Fruit fly (Drosophila melanogaster) whole organism, embryonic: Measurements from ENCODE around the gene CG7182.

Experiments
- Aef1 ChIP-seq: fragments of 200-800 bp; sonication (Bioruptor generic); IDR thresholded peaks from 3 replicates; pipeline ENCODE4 v1.3.6; 2022; ENCODE audit warnings: missing biosample characterization, missing genetic modification characterization
- Bgb ChIP-seq: fragments of 200-800 bp; sonication (Bioruptor generic); IDR thresholded peaks from 2 replicates; pipeline ENCODE4 v1.3.6; 2022; ENCODE audit warnings: missing biosample characterization, missing genetic modification characterization; ENCODE audit not compliant: partially characterized antibody
- CG10267 ChIP-seq: fragments of 200-800 bp; sonication (Bioruptor generic); optimal IDR thresholded peaks from 2 replicates; lab custom pipeline; 2018; ENCODE audit warnings: missing biosample characterization, mild to moderate bottlenecking, missing genetic modification characterization, moderate library complexity
- CG10462 ChIP-seq: fragments of 200-800 bp; sonication (Bioruptor generic); optimal IDR thresholded peaks from 2 replicates; lab custom pipeline; 2016; ENCODE audit warnings: missing biosample characterization, missing genetic modification characterization
- CG12071 ChIP-seq: fragments of 200-800 bp; sonication (Bioruptor generic); optimal IDR thresholded peaks from 3 replicates; lab custom pipeline; 2018; ENCODE audit warnings: missing biosample characterization, mild to moderate bottlenecking, missing genetic modification characterization
- CG12391 ChIP-seq: fragments of 200-800 bp; sonication (Bioruptor generic); optimal IDR thresholded peaks from 3 replicates; lab custom pipeline; 2018; ENCODE audit warnings: missing biosample characterization, mild to moderate bottlenecking, missing genetic modification characterization, moderate library complexity
- CG14710 ChIP-seq: fragments of 200-800 bp; sonication (Bioruptor generic); optimal IDR thresholded peaks from 3 replicates; lab custom pipeline; 2019; ENCODE audit warnings: missing biosample characterization, mild to moderate bottlenecking, missing genetic modification characterization, moderate library complexity
- CG14860 ChIP-seq: fragments of 200-800 bp; sonication (Bioruptor generic); IDR thresholded peaks from 3 replicates; pipeline ENCODE4 v1.3.6; 2022; ENCODE audit warnings: missing biosample characterization, missing genetic modification characterization; ENCODE audit not compliant: partially characterized antibody
- CG15479 ChIP-seq: fragments of 200-800 bp; sonication (Bioruptor generic); optimal IDR thresholded peaks from 3 replicates; lab custom pipeline; 2019; ENCODE audit warnings: missing biosample characterization, mild to moderate bottlenecking, missing genetic modification characterization, moderate library complexity
- CG15601 ChIP-seq: fragments of 200-800 bp; sonication (Bioruptor generic); optimal IDR thresholded peaks from 3 replicates; lab custom pipeline; 2019; ENCODE audit warnings: missing biosample characterization, mild to moderate bottlenecking, missing genetic modification characterization, moderate library complexity
- CG16813 ChIP-seq: fragments of 200-800 bp; sonication (Bioruptor generic); IDR thresholded peaks from 3 replicates; pipeline ENCODE4 v1.3.6; 2022; ENCODE audit warnings: missing biosample characterization, missing genetic modification characterization; ENCODE audit not compliant: partially characterized antibody
- CG31441 ChIP-seq: fragments of 200-800 bp; sonication (Bioruptor generic); IDR thresholded peaks from 2 replicates; pipeline ENCODE4 v1.3.6; 2022; ENCODE audit warnings: missing biosample characterization, missing genetic modification characterization
- CG34376 ChIP-seq: fragments of 200-800 bp; sonication (Bioruptor generic); optimal IDR thresholded peaks from 2 replicates; lab custom pipeline; 2018; ENCODE audit warnings: missing biosample characterization, mild to moderate bottlenecking, missing genetic modification characterization
- CG42726 ChIP-seq: fragments of 200-800 bp; sonication (Bioruptor generic); IDR thresholded peaks from 2 replicates; pipeline ENCODE4 v1.3.6; 2022; ENCODE audit warnings: missing biosample characterization, missing genetic modification characterization; ENCODE audit not compliant: partially characterized antibody
- CG7963 ChIP-seq: fragments of 200-800 bp; sonication (Bioruptor generic); IDR thresholded peaks from 3 replicates; pipeline ENCODE4 v1.3.6; 2022; ENCODE audit warnings: missing biosample characterization, missing genetic modification characterization; ENCODE audit not compliant: partially characterized antibody
- Doc3 ChIP-seq: fragments of 200-800 bp; sonication (Bioruptor generic); IDR thresholded peaks from 3 replicates; pipeline ENCODE4 v1.3.6; 2022; ENCODE audit warnings: missing biosample characterization, missing genetic modification characterization; ENCODE audit not compliant: partially characterized antibody
- Dp ChIP-seq: fragments of 200-800 bp; sonication (Bioruptor generic); optimal IDR thresholded peaks from 2 replicates; lab custom pipeline; 2018; ENCODE audit warnings: missing biosample characterization, mild to moderate bottlenecking, missing genetic modification characterization, moderate library complexity
- Ets97D ChIP-seq: fragments of 200-800 bp; sonication (Bioruptor generic); optimal IDR thresholded peaks from 3 replicates; lab custom pipeline; 2016; ENCODE audit warnings: missing biosample characterization, missing genetic modification characterization
- Hr78 ChIP-seq, 2 experiments: fragments of 200-800 bp in 1 of 2; fragments of >200 bp in 1 of 2; sonication (Bioruptor generic) in 1 of 2; optimal IDR thresholded peaks; 2 replicates each; lab custom pipeline; 2017 to 2019; ENCODE audit warnings: missing biosample characterization in 2 of 2, missing genetic modification characterization in 2 of 2, mild to moderate bottlenecking in 1 of 2, moderate library complexity in 1 of 2
- MESR4 ChIP-seq: fragments of 200-800 bp; sonication (Bioruptor generic); optimal IDR thresholded peaks from 2 replicates; lab custom pipeline; 2018; ENCODE audit warnings: missing biosample characterization, mild to moderate bottlenecking, missing genetic modification characterization, moderate library complexity
- Med ChIP-seq: fragments of 200-800 bp; sonication (Bioruptor generic); peaks from one replicate; lab custom pipeline; 2016; ENCODE audit warnings: missing biosample characterization, missing genetic modification characterization, mild to moderate bottlenecking, inconsistent platforms, moderate library complexity
- PHDP ChIP-seq: fragments of 200-800 bp; sonication (Bioruptor generic); optimal IDR thresholded peaks from 3 replicates; lab custom pipeline; 2018; ENCODE audit warnings: missing biosample characterization, mild to moderate bottlenecking, missing genetic modification characterization, moderate library complexity
- Pdp1 ChIP-seq, 2 experiments: fragments of 200-800 bp; sonication (Bioruptor generic); optimal IDR thresholded peaks; 3 replicates each; lab custom pipeline; 2016; ENCODE audit warnings: missing biosample characterization in 2 of 2, missing genetic modification characterization in 2 of 2, mild to moderate bottlenecking in 1 of 2, moderate library complexity in 1 of 2
- Tbp ChIP-seq: fragments of >200 bp; optimal IDR thresholded peaks from 2 replicates; lab custom pipeline; 2018; ENCODE audit warnings: missing biosample characterization, missing genetic modification characterization
- ab ChIP-seq: fragments of 200-800 bp; sonication (Bioruptor generic); optimal IDR thresholded peaks from 2 replicates; lab custom pipeline; 2016; ENCODE audit warnings: missing biosample characterization, missing genetic modification characterization
- amos ChIP-seq: fragments of 200-800 bp; sonication (Bioruptor generic); IDR thresholded peaks from 2 replicates; pipeline ENCODE4 v1.3.6; 2022; ENCODE audit warnings: missing biosample characterization, missing genetic modification characterization; ENCODE audit not compliant: partially characterized antibody
- bbx ChIP-seq: fragments of 200-800 bp; sonication (Bioruptor generic); IDR thresholded peaks from 2 replicates; pipeline ENCODE4 v1.3.6; 2022; ENCODE audit warnings: missing biosample characterization, missing genetic modification characterization; ENCODE audit not compliant: partially characterized antibody
- ci ChIP-seq: fragments of 200-800 bp; sonication (Bioruptor generic); IDR thresholded peaks from 3 replicates; pipeline ENCODE4 v1.3.6; 2022; ENCODE audit warnings: missing biosample characterization, missing genetic modification characterization
- dmrt99B ChIP-seq: fragments of 200-800 bp; sonication (Bioruptor generic); optimal IDR thresholded peaks from 2 replicates; lab custom pipeline; 2018; ENCODE audit warnings: missing biosample characterization, mild to moderate bottlenecking, missing genetic modification characterization, moderate library complexity
- en ChIP-seq: fragments of 200-800 bp; sonication (Bioruptor generic); optimal IDR thresholded peaks from 2 replicates; lab custom pipeline; 2016; ENCODE audit warnings: missing biosample characterization, missing genetic modification characterization
- exex ChIP-seq: fragments of 200-800 bp; sonication (Bioruptor generic); optimal IDR thresholded peaks from 4 replicates; lab custom pipeline; 2018; ENCODE audit warnings: missing biosample characterization, mild to moderate bottlenecking, missing genetic modification characterization, moderate library complexity
- fd102C ChIP-seq: fragments of 200-800 bp; sonication (Bioruptor generic); optimal IDR thresholded peaks from 2 replicates; lab custom pipeline; 2018; ENCODE audit warnings: missing biosample characterization, mild to moderate bottlenecking, missing genetic modification characterization, moderate library complexity
- grn ChIP-seq: fragments of 200-800 bp; sonication (Bioruptor generic); optimal IDR thresholded peaks from 3 replicates; lab custom pipeline; 2017; ENCODE audit warnings: missing biosample characterization, missing genetic modification characterization
- gsb-n ChIP-seq: fragments of 200-800 bp; sonication (Bioruptor generic); optimal IDR thresholded peaks from 3 replicates; lab custom pipeline; 2018; ENCODE audit warnings: missing biosample characterization, mild to moderate bottlenecking, missing genetic modification characterization
- lab ChIP-seq: fragments of 200-800 bp; sonication (Bioruptor generic); optimal IDR thresholded peaks from 3 replicates; lab custom pipeline; 2017; ENCODE audit warnings: missing biosample characterization, missing genetic modification characterization, mild to moderate bottlenecking, moderate library complexity, missing genetic modification reagents
- oc ChIP-seq: fragments of 200-800 bp; sonication (Bioruptor generic); optimal IDR thresholded peaks from 2 replicates; lab custom pipeline; 2018; ENCODE audit warnings: missing biosample characterization, mild to moderate bottlenecking, missing genetic modification characterization, moderate library complexity
- salm ChIP-seq: fragments of 200-800 bp; sonication (Bioruptor generic); optimal IDR thresholded peaks from 2 replicates; lab custom pipeline; 2018; ENCODE audit warnings: missing biosample characterization, mild to moderate bottlenecking, missing genetic modification characterization
- sob ChIP-seq: fragments of 200-800 bp; sonication (Bioruptor generic); IDR thresholded peaks from 2 replicates; pipeline ENCODE4 v1.3.6; 2022; ENCODE audit warnings: missing biosample characterization, missing genetic modification characterization
- sug ChIP-seq: fragments of 200-800 bp; optimal IDR thresholded peaks from 2 replicates; lab custom pipeline; 2019; ENCODE audit warnings: missing biosample characterization, mild to moderate bottlenecking, missing genetic modification characterization, moderate library complexity
- tll ChIP-seq, 2 experiments: fragments of 200-800 bp in 1 of 2; fragments of >200 bp in 1 of 2; sonication (Bioruptor generic) in 1 of 2; optimal IDR thresholded peaks; 2 replicates each; lab custom pipeline; 2017 to 2019; ENCODE audit warnings: missing biosample characterization in 2 of 2, missing genetic modification characterization in 2 of 2, mild to moderate bottlenecking in 1 of 2, moderate library complexity in 1 of 2
- vnd ChIP-seq: fragments of 200-800 bp; sonication (Bioruptor generic); IDR thresholded peaks from 3 replicates; pipeline ENCODE4 v1.3.6; 2022; ENCODE audit warnings: missing biosample characterization, missing genetic modification characterization; ENCODE audit not compliant: partially characterized antibody
- zen ChIP-seq: fragments of 200-800 bp; sonication (Bioruptor generic); optimal IDR thresholded peaks from 3 replicates; lab custom pipeline; 2018; ENCODE audit warnings: missing biosample characterization, mild to moderate bottlenecking, missing genetic modification characterization, moderate library complexity
- zen2 ChIP-seq: fragments of 200-800 bp; sonication (Bioruptor generic); IDR thresholded peaks from 3 replicates; pipeline ENCODE4 v1.3.6; 2022; ENCODE audit warnings: missing biosample characterization, missing genetic modification characterization; ENCODE audit not compliant: partially characterized antibody

CG7182 gene

DNA sequence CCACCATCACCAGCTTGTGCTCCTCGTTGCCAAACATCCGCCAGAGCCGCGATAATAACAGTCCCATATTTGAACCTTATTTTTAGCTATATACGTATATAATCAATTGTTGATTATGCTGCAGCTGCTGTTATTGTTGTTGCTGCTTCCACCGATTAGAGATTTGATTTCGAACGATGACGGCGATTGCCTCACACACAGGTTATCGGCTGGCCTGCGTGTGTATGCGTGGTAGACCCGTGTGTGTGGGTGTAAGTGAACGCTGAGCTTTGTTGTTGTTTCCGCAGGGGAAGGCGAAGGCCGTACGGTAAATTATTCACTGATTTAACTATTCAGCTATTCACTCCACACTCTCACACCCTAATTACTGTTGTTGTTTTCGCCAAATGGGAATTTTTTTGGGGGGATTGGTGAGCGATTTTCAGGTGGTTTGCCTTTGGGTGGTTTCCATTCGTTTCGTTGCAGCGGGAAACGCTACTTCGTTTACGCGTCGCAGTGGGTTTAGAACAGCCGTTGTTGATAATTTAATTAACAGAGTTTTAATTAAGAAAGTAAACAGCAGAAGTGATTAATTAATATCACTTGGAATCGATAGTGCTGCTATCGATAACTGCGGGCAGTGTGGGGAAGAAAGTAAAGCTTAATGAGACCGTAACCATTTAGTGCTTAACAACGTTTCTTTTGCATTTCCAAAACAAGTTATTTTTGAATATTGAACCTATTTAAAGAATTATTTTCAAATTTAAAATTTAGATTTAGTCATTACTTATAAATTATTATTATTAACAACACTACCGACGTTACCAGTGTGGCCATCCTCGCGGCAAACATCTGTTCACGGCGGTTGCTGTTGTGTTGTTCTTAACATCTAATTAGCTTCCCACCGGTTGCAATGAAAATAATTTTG, 46.7 kb downstream of the CG7182 start, which contains the start of the genes Arl5 and CG13671 (continued):
- TF ChIP-seq oc (tag; lab: Kevin White, UChicago) (no peak), salm (peak; percentile 25)

dm6 chr3L:8297488-8297887, 48.7 kb downstream of the CG7182 start:
- peak; percentile 52 for TF ChIP-seq sug (tag; lab: Kevin White, UChicago)
- no peak for TF ChIP-seq CG31441
- peak in 1 of 2 experiments; percentile 1 for TF ChIP-seq Pdp1 (GFP tag; optimal IDR thresholded peaks at IDR 0.05; lab: Kevin White, UChicago)
- TF ChIP-seq tll (GFP tag; optimal IDR thresholded peaks at IDR 0.05; lab: Kevin White, UChicago): no peak
- TF ChIP-seq grn: peak; percentile 7
- peak; percentile 63 for TF ChIP-seq CG15479
- TF ChIP-seq lab (GFP tag; lab: Kevin White, UChicago): peak; percentile 39
- peak; percentile 5 for TF ChIP-seq CG34376 (GFP tag; lab: Kevin White, UChicago)
- peak; percentile 56 for TF ChIP-seq Med (GFP tag; lab: Kevin White, UChicago)
- peak; percentile 65 for TF ChIP-seq exex

DNA sequence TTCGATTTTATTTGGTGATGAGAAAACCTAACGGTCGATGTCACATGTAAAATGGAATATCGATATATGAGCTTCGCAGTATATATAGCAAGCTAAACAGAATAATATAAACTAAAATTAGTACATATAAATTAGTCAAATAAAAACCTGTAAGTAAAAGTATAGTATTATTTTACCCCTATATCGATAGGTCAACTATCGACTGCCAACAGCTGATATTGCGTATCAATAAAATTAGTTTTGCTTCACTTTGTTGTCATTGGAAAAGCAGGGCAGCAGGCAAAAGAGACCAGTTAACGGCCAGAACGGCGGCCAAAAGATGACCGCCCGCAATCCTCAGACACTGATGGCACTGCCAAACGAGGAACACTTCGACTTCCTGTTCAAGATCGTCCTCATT, 49.2 kb downstream of the CG7182 start, which contains the start of gene Rab19:
Rab19 (plus strand) TSS at position 78 of the 400 bp plus-strand sequence.
- peak; percentile 3 for TF ChIP-seq Ets97D (GFP tag; lab: Kevin White, UChicago)
- TF ChIP-seq dmrt99B (tag; lab: Kevin White, UChicago): no peak
- TF ChIP-seq CG12391: peak; percentile 3
- no peak for TF ChIP-seq Aef1
- TF ChIP-seq MESR4 (GFP tag; lab: Kevin White, UChicago): peak; percentile 72
- TF ChIP-seq CG10462: no peak
- peak; percentile 65; the same call in 2 of the 3 replicates for TF ChIP-seq CG7963
- peak; percentile 81 for TF ChIP-seq Bgb (GFP tag; lab: Robert Waterston, UW)
- TF ChIP-seq ab (GFP tag; lab: Kevin White, UChicago): no peak
- TF ChIP-seq zen: peak; percentile 16
- no peak for TF ChIP-seq CG12071
- peak; percentile 98 for TF ChIP-seq Doc3
- no peak for TF ChIP-seq en (GFP tag; lab: Kevin White, UChicago)
- TF ChIP-seq Dp (GFP tag; lab: Kevin White, UChicago): peak; percentile 61
- TF ChIP-seq CG16813: peak; percentile 86
- TF ChIP-seq CG14710 (tag; lab: Kevin White, UChicago): peak; percentile 93
- TF ChIP-seq CG10267 (tag; lab: Kevin White, UChicago): peak; percentile 74
- TF ChIP-seq vnd (GFP tag; lab: Robert Waterston, UW): peak; percentile 85
- peak; percentile 25; the same call in 1 of the 2 replicates for TF ChIP-seq CG42726 (GFP tag; lab: Robert Waterston, UW)
- peak in 1 of 2 experiments; percentile 100 for TF ChIP-seq Hr78 (GFP tag; optimal IDR thresholded peaks at IDR 0.05; lab: Kevin White, UChicago)
- peak; percentile 77 for TF ChIP-seq gsb-n (tag; lab: Kevin White, UChicago)
- TF ChIP-seq ci: no peak
- peak; percentile 48 for TF ChIP-seq CG15601 (tag; lab: Kevin White, UChicago)
- TF ChIP-seq sob: no peak
- TF ChIP-seq PHDP: peak; percentile 12
- TF ChIP-seq tll (GFP tag; optimal IDR thresholded peaks at IDR 0.05; lab: Kevin White, UChicago): peak in 1 of 2 experiments; percentile 18
- peak; percentile 87 for TF ChIP-seq bbx
- TF ChIP-seq amos (GFP tag; lab: Robert Waterston, UW): peak; percentile 79
- peak; percentile 86 for TF ChIP-seq CG14860 (GFP tag; lab: Robert Waterston, UW)
- no peak for TF ChIP-seq fd102C (GFP tag; lab: Kevin White, UChicago)
- no peak for TF ChIP-seq Tbp (GFP tag; lab: Kevin White, UChicago)
- TF ChIP-seq zen2 (GFP tag; lab: Robert Waterston, UW): peak; percentile 91
